Worm (Caenorhabditis elegans) whole organism, late embryonic: Measurements from ENCODE around the gene npp-9.

Experiments used
- ama-1 ChIP-seq: fragments of 150-350 bp; optimal IDR thresholded peaks from 2 replicates; lab custom pipeline; 2014
- ceh-2 ChIP-seq: sonication (generic microtip); optimal IDR thresholded peaks from 2 replicates; lab custom pipeline; 2016; ENCODE audit warnings: missing genotype, missing genetic modification characterization, missing compliant biosample characterization
- dve-1 ChIP-seq: sonication (generic microtip); optimal IDR thresholded peaks from 2 replicates; lab custom pipeline; 2017; ENCODE audit warnings: antibody characterized with exemption, mild to moderate bottlenecking, missing genetic modification characterization, missing compliant biosample characterization
- elt-2 ChIP-seq: sonication (generic microtip); optimal IDR thresholded peaks from 2 replicates; lab custom pipeline; 2016; ENCODE audit warnings: missing genetic modification reagents, missing genetic modification characterization, missing compliant biosample characterization
- ets-4 ChIP-seq: sonication (generic microtip); optimal IDR thresholded peaks from 2 replicates; lab custom pipeline; 2016; ENCODE audit warnings: missing genetic modification characterization, missing compliant biosample characterization
- hlh-6 ChIP-seq: sonication (generic microtip); optimal IDR thresholded peaks from 2 replicates; lab custom pipeline; 2016; ENCODE audit warnings: missing genotype, missing genetic modification characterization, missing compliant biosample characterization
- nhr-232 ChIP-seq: sonication (generic microtip); optimal IDR thresholded peaks from 2 replicates; lab custom pipeline; 2016; ENCODE audit warnings: missing genetic modification characterization, missing compliant biosample characterization
- pag-3 ChIP-seq: sonication (generic microtip); optimal IDR thresholded peaks from 2 replicates; lab custom pipeline; 2016; ENCODE audit warnings: missing compliant biosample characterization, missing genetic modification characterization, borderline replicate concordance
- pha-4 ChIP-seq: fragments of 150-350 bp; optimal IDR thresholded peaks from 2 replicates; lab custom pipeline; 2018; ENCODE audit warnings: missing biosample characterization, missing genetic modification reagents, missing genetic modification characterization
- pqm-1 ChIP-seq: sonication (generic microtip); optimal IDR thresholded peaks from 2 replicates; lab custom pipeline; 2016; ENCODE audit warnings: missing genetic modification characterization, missing compliant biosample characterization
- tbx-2 ChIP-seq: sonication (generic microtip); optimal IDR thresholded peaks from 2 replicates; lab custom pipeline; 2016; ENCODE audit warnings: missing genetic modification characterization, missing compliant biosample characterization
- ttx-3 ChIP-seq: sonication (generic microtip); optimal IDR thresholded peaks from 2 replicates; lab custom pipeline; 2016; ENCODE audit warnings: missing genetic modification reagents, missing genetic modification characterization, missing compliant biosample characterization
- zip-5 ChIP-seq: sonication (generic microtip); optimal IDR thresholded peaks from 2 replicates; lab custom pipeline; 2016; ENCODE audit warnings: missing genetic modification characterization, missing compliant biosample characterization

- TF ChIP-seq ama-1 (lab: Kevin White, UChicago): no peak
- TF ChIP-seq pqm-1 (tag; lab: Kevin White, UChicago): no peak
- no peak for TF ChIP-seq hlh-6 (tag; lab: Kevin White, UChicago)
- TF ChIP-seq elt-2 (tag; lab: Kevin White, UChicago): no peak
- no peak for TF ChIP-seq pag-3 (tag; lab: Kevin White, UChicago)
- TF ChIP-seq zip-5 (tag; lab: Kevin White, UChicago): no peak
- TF ChIP-seq dve-1 (tag; lab: Kevin White, UChicago): no peak
- TF ChIP-seq tbx-2 (tag; lab: Kevin White, UChicago): no peak
- no peak for TF ChIP-seq pha-4 (tag; lab: Kevin White, UChicago)
- TF ChIP-seq ets-4: no peak
- TF ChIP-seq ceh-2 (tag; lab: Kevin White, UChicago): no peak
- no peak for TF ChIP-seq ttx-3
- no peak for TF ChIP-seq nhr-232 (tag; lab: Kevin White, UChicago)
Observed at ce11 chrIII:3367772-3368171, 36.5 kb downstream of the npp-9 start.
